Worm (Caenorhabditis elegans) whole organism, young adult: ENCODE results near the gene pcp-2.
A peak's percentile ranks its signal among the peaks of the same experiment; 100 is the strongest.

Source experiments
- B0261.1 ChIP-seq: sonication (generic microtip); optimal IDR thresholded peaks from 2 replicates; lab custom pipeline; 2016; ENCODE audit warnings: mild to moderate bottlenecking, missing genetic modification characterization, moderate library complexity, missing compliant biosample characterization
- F22D6.2 ChIP-seq: sonication (generic microtip); optimal IDR thresholded peaks from 2 replicates; lab custom pipeline; 2016; ENCODE audit warnings: mild to moderate bottlenecking, missing genetic modification characterization, missing compliant biosample characterization
- F23B12.7 ChIP-seq: sonication (generic microtip); optimal IDR thresholded peaks from 2 replicates; lab custom pipeline; 2017; ENCODE audit warnings: missing genetic modification characterization, mild to moderate bottlenecking, missing compliant biosample characterization, antibody characterized with exemption, moderate library complexity; ENCODE audit not compliant: insufficient read depth
- F37B4.10 ChIP-seq: fragments of 200-800 bp; sonication (Bioruptor generic); IDR thresholded peaks from 2 replicates; pipeline ENCODE4 v1.3.6; 2022; ENCODE audit warnings: missing genetic modification characterization, missing compliant biosample characterization
- T07F8.4 ChIP-seq: sonication (generic microtip); optimal IDR thresholded peaks from 2 replicates; lab custom pipeline; 2016; ENCODE audit warnings: mild to moderate bottlenecking, missing genetic modification characterization, moderate library complexity, missing compliant biosample characterization
- Y53F4B.3 ChIP-seq: fragments of 200-800 bp; sonication (Bioruptor generic); IDR thresholded peaks from 2 replicates; pipeline ENCODE4 v1.3.6; 2022; ENCODE audit warnings: missing genetic modification reagents, missing genetic modification characterization, missing compliant biosample characterization
- Y56A3A.18 ChIP-seq: fragments of 200-800 bp; sonication (Bioruptor generic); IDR thresholded peaks from 2 replicates; pipeline ENCODE4 v1.3.6; 2022; ENCODE audit warnings: missing genetic modification reagents, missing genetic modification characterization, missing compliant biosample characterization
- aptf-2 ChIP-seq: fragments of 200-800 bp; sonication (Bioruptor generic); conservative IDR thresholded peaks from 2 replicates; pipeline ENCODE4 v1.3.6; 2022; ENCODE audit warnings: missing genetic modification reagents, missing genetic modification characterization, missing compliant biosample characterization
- ceh-100 ChIP-seq: fragments of 200-800 bp; sonication (Bioruptor generic); IDR thresholded peaks from 2 replicates; pipeline ENCODE4 v1.3.6; 2022; ENCODE audit warnings: missing genetic modification reagents, missing genetic modification characterization, missing compliant biosample characterization
- chd-7 ChIP-seq: sonication (generic microtip); optimal IDR thresholded peaks from 2 replicates; lab custom pipeline; 2016; ENCODE audit warnings: mild to moderate bottlenecking, missing genetic modification characterization, moderate library complexity, missing compliant biosample characterization
- die-1 ChIP-seq: sonication (generic microtip); optimal IDR thresholded peaks from 2 replicates; lab custom pipeline; 2016; ENCODE audit warnings: missing genotype, mild to moderate bottlenecking, missing genetic modification characterization, missing compliant biosample characterization
- dpl-1 ChIP-seq: fragments of 150-350 bp; optimal IDR thresholded peaks from 2 replicates; lab custom pipeline; 2014; ENCODE audit warnings: missing biosample characterization, missing genetic modification reagents, missing genetic modification characterization
- efl-1 ChIP-seq: fragments of 150-350 bp; optimal IDR thresholded peaks from 2 replicates; lab custom pipeline; 2014; ENCODE audit warnings: missing biosample characterization, missing genetic modification reagents, missing genetic modification characterization
- egrh-3 ChIP-seq: fragments of 200-800 bp; sonication (Bioruptor generic); IDR thresholded peaks from 2 replicates; pipeline ENCODE4 v1.3.6; 2022; ENCODE audit warnings: missing genetic modification reagents, missing genetic modification characterization, missing compliant biosample characterization
- ets-4 ChIP-seq: fragments of 200-800 bp; sonication (Bioruptor generic); optimal IDR thresholded peaks from 2 replicates; lab custom pipeline; 2018; ENCODE audit warnings: mild to moderate bottlenecking, missing genetic modification characterization, missing compliant biosample characterization
- gei-17 ChIP-seq: fragments of 200-800 bp; sonication (Bioruptor generic); optimal IDR thresholded peaks from 2 replicates; lab custom pipeline; 2018; ENCODE audit warnings: mild to moderate bottlenecking, missing genetic modification characterization, missing compliant biosample characterization
- him-1 ChIP-seq: sonication (generic microtip); optimal IDR thresholded peaks from 2 replicates; lab custom pipeline; 2016; ENCODE audit warnings: missing genotype, missing genetic modification reagents, missing genetic modification characterization, missing compliant biosample characterization
- hlh-12 ChIP-seq: sonication (generic microtip); optimal IDR thresholded peaks from 2 replicates; lab custom pipeline; 2016; ENCODE audit warnings: missing genetic modification characterization, missing compliant biosample characterization
- hlh-26 ChIP-seq: fragments of 200-800 bp; sonication (Bioruptor generic); conservative IDR thresholded peaks from 2 replicates; pipeline ENCODE4 v1.3.6; 2022; ENCODE audit warnings: missing genetic modification reagents, missing genetic modification characterization, missing compliant biosample characterization
- hmg-1.2 ChIP-seq: fragments of 200-800 bp; sonication (Bioruptor generic); IDR thresholded peaks from 2 replicates; pipeline ENCODE4 v1.3.6; 2022; ENCODE audit warnings: missing genetic modification reagents, missing genetic modification characterization, missing compliant biosample characterization
- hmg-20 ChIP-seq: fragments of 200-800 bp; sonication (Bioruptor generic); IDR thresholded peaks from 2 replicates; pipeline ENCODE4 v1.3.6; 2022; ENCODE audit warnings: missing genetic modification reagents, missing genetic modification characterization, missing compliant biosample characterization
- hrde-1 ChIP-seq: sonication (generic microtip); optimal IDR thresholded peaks from 2 replicates; lab custom pipeline; 2016; ENCODE audit warnings: missing genetic modification characterization, mild to moderate bottlenecking, missing compliant biosample characterization, moderate library complexity, missing genotype, missing genetic modification reagents, borderline replicate concordance
- let-526 ChIP-seq: fragments of 200-800 bp; sonication (Bioruptor generic); IDR thresholded peaks from 2 replicates; pipeline ENCODE4 v1.3.6; 2022; ENCODE audit warnings: missing genetic modification reagents, missing genetic modification characterization, missing compliant biosample characterization
- lin-26 ChIP-seq: fragments of 200-800 bp; sonication (Bioruptor generic); IDR thresholded peaks from 2 replicates; pipeline ENCODE4 v1.3.6; 2022; ENCODE audit warnings: missing genetic modification reagents, missing genetic modification characterization, missing compliant biosample characterization
- lin-40 ChIP-seq: sonication (generic microtip); optimal IDR thresholded peaks from 2 replicates; lab custom pipeline; 2016; ENCODE audit warnings: missing genetic modification characterization, mild to moderate bottlenecking, missing compliant biosample characterization, missing genotype, missing genetic modification reagents
- lir-1 ChIP-seq: fragments of 200-800 bp; sonication (Bioruptor generic); conservative IDR thresholded peaks from 2 replicates; pipeline ENCODE4 v1.3.6; 2022; ENCODE audit warnings: missing genetic modification reagents, missing genetic modification characterization, missing compliant biosample characterization
- lsy-27 ChIP-seq: sonication (generic microtip); optimal IDR thresholded peaks from 2 replicates; lab custom pipeline; 2017; ENCODE audit warnings: missing genetic modification characterization, mild to moderate bottlenecking, missing compliant biosample characterization, antibody characterized with exemption, missing genotype, borderline replicate concordance; ENCODE audit not compliant: insufficient read depth
- mes-4 ChIP-seq: sonication (generic microtip); optimal IDR thresholded peaks from 2 replicates; lab custom pipeline; 2016; ENCODE audit warnings: missing genotype, missing genetic modification characterization, missing compliant biosample characterization
- nfya-2 ChIP-seq: fragments of 200-800 bp; sonication (Bioruptor generic); IDR thresholded peaks from 2 replicates; pipeline ENCODE4 v1.3.6; 2022; ENCODE audit warnings: missing genetic modification reagents, missing genetic modification characterization, missing compliant biosample characterization
- nhr-90 ChIP-seq: sonication (generic microtip); optimal IDR thresholded peaks from 2 replicates; lab custom pipeline; 2016; ENCODE audit warnings: missing genotype, mild to moderate bottlenecking, missing genetic modification characterization, missing compliant biosample characterization
- pbrm-1 ChIP-seq: fragments of 200-800 bp; sonication (Bioruptor generic); IDR thresholded peaks from 2 replicates; pipeline ENCODE4 v1.3.6; 2022; ENCODE audit warnings: missing genetic modification reagents, missing genetic modification characterization, missing compliant biosample characterization
- rec-8 ChIP-seq, 2 experiments: sonication (generic microtip); optimal IDR thresholded peaks; 2 replicates each; lab custom pipeline; 2016; ENCODE audit warnings: mild to moderate bottlenecking in 2 of 2, missing genetic modification characterization in 2 of 2, missing genetic modification reagents in 2 of 2, missing genotype in 2 of 2, missing biosample characterization in 1 of 2, missing compliant biosample characterization in 1 of 2, moderate library complexity in 1 of 2
- sdz-38 ChIP-seq: sonication (generic microtip); optimal IDR thresholded peaks from 2 replicates; lab custom pipeline; 2016; ENCODE audit warnings: missing genotype, missing genetic modification characterization, missing compliant biosample characterization
- snpc-1.1 ChIP-seq: sonication (generic microtip); optimal IDR thresholded peaks from 2 replicates; lab custom pipeline; 2017; ENCODE audit warnings: missing genetic modification characterization, mild to moderate bottlenecking, missing compliant biosample characterization, antibody characterized with exemption, moderate library complexity, missing genotype, missing genetic modification reagents; ENCODE audit not compliant: insufficient read depth
- snpc-1.3 ChIP-seq: sonication (generic microtip); optimal IDR thresholded peaks from 2 replicates; lab custom pipeline; 2017; ENCODE audit warnings: missing genetic modification characterization, mild to moderate bottlenecking, missing compliant biosample characterization, antibody characterized with exemption, moderate library complexity, missing genotype, missing genetic modification reagents; ENCODE audit not compliant: insufficient read depth
- snpc-3.4 ChIP-seq: sonication (generic microtip); optimal IDR thresholded peaks from 2 replicates; lab custom pipeline; 2017; ENCODE audit warnings: missing genetic modification characterization, mild to moderate bottlenecking, missing compliant biosample characterization, antibody characterized with exemption, moderate library complexity, missing genotype, missing genetic modification reagents
- snpc-4 ChIP-seq, 5 experiments: fragments of 150-350 bp in 1 of 5; sonication (generic microtip) in 4 of 5; optimal IDR thresholded peaks; 2 replicates each; lab custom pipeline; 2014 to 2018; ENCODE audit warnings: missing genetic modification characterization in 5 of 5, missing biosample characterization in 3 of 5, antibody characterized with exemption in 2 of 5, mild to moderate bottlenecking in 2 of 5, missing compliant biosample characterization in 2 of 5, missing genotype in 2 of 5, moderate library complexity in 2 of 5, missing genetic modification reagents in 1 of 5
- tbp1 ChIP-seq: fragments of 200-800 bp; sonication (Bioruptor generic); optimal IDR thresholded peaks from 2 replicates; lab custom pipeline; 2018; ENCODE audit warnings: mild to moderate bottlenecking, missing genetic modification characterization, missing compliant biosample characterization
- unc-130 ChIP-seq: sonication (generic microtip); optimal IDR thresholded peaks from 2 replicates; lab custom pipeline; 2016; ENCODE audit warnings: missing genetic modification reagents, missing genetic modification characterization, missing compliant biosample characterization
- zfh-2 ChIP-seq: fragments of 200-800 bp; sonication (Bioruptor generic); conservative IDR thresholded peaks from 2 replicates; pipeline ENCODE4 v1.3.6; 2022; ENCODE audit warnings: missing genetic modification reagents, missing genetic modification characterization, missing compliant biosample characterization
- ztf-18 ChIP-seq: sonication (generic microtip); optimal IDR thresholded peaks from 2 replicates; lab custom pipeline; 2016; ENCODE audit warnings: missing genotype, mild to moderate bottlenecking, missing genetic modification characterization, missing compliant biosample characterization
- ztf-22 ChIP-seq: fragments of 200-800 bp; sonication (Bioruptor generic); optimal IDR thresholded peaks from 2 replicates; lab custom pipeline; 2018; ENCODE audit warnings: mild to moderate bottlenecking, missing genetic modification characterization, moderate library complexity, missing compliant biosample characterization

The pcp-2 gene

ce11 chrIV:9194524-9194923, 29.6 kb upstream of the pcp-2 start, which contains the start of gene C46C2.7:
TSS of gene C46C2.7 (plus strand) at chrIV:9194824.
- peak; percentile 86 for TF ChIP-seq hmg-1.2 (GFP tag; lab: Robert Waterston, UW)

ce11 chrIV:9192522-9192921, 27.6 kb upstream of the pcp-2 start, which contains the start of gene C46C2.5:
TSS of gene C46C2.5 (minus strand) at chrIV:9192622.
- TF ChIP-seq hlh-12, result no peak
- TF ChIP-seq gei-17 (GFP tag; lab: Kevin White, UChicago), result no peak
- TF ChIP-seq ceh-100 (GFP tag; lab: Robert Waterston, UW), result no peak
- no peak for TF ChIP-seq snpc-1.3 (tag; lab: Kevin White, UChicago)
- TF ChIP-seq T07F8.4, result no peak

ce11 chrIV:9191183-9191582, 26.3 kb upstream of the pcp-2 start:
- no peak for TF ChIP-seq nfya-2 (GFP tag; lab: Robert Waterston, UW)
- peak; percentile 48 for TF ChIP-seq unc-130 (GFP tag; lab: Kevin White, UChicago)
- no peak for TF ChIP-seq gei-17 (GFP tag; lab: Kevin White, UChicago)
- no peak for TF ChIP-seq chd-7 (tag; lab: Kevin White, UChicago)
- TF ChIP-seq nhr-90 (tag; lab: Kevin White, UChicago), result peak; percentile 85
- TF ChIP-seq Y53F4B.3 (GFP tag; lab: Robert Waterston, UW), result no peak
- no peak for TF ChIP-seq zfh-2 (GFP tag; lab: Robert Waterston, UW)
- TF ChIP-seq B0261.1 (tag; lab: Kevin White, UChicago), result peak; percentile 86
- peak; percentile 68 for TF ChIP-seq snpc-4 (GFP tag; optimal IDR thresholded peaks at IDR 0.05; lab: Kevin White, UChicago)
- TF ChIP-seq snpc-4 (tag; optimal IDR thresholded peaks at IDR 0.05; lab: Kevin White, UChicago), result peak in 3 of 4 experiments; percentile 48 to 80 (median 69)
- TF ChIP-seq lir-1 (GFP tag; lab: Robert Waterston, UW), result no peak
- TF ChIP-seq ceh-100 (GFP tag; lab: Robert Waterston, UW), result no peak
- peak; percentile 89 for TF ChIP-seq F23B12.7 (tag; lab: Kevin White, UChicago)
- no peak for TF ChIP-seq egrh-3 (GFP tag; lab: Robert Waterston, UW)
- peak; percentile 29 for TF ChIP-seq snpc-1.1
- TF ChIP-seq hlh-26, result no peak
- peak; percentile 75 for TF ChIP-seq snpc-3.4 (tag; lab: Kevin White, UChicago)
- peak; percentile 48 for TF ChIP-seq ztf-18 (tag; lab: Kevin White, UChicago)
- peak; percentile 89 for TF ChIP-seq him-1
- TF ChIP-seq lsy-27 (tag; lab: Kevin White, UChicago), result peak; percentile 29
- TF ChIP-seq lin-40 (tag; lab: Kevin White, UChicago), result no peak
- no peak for TF ChIP-seq F37B4.10
- 0 out of 2 replicates have a peak, but pooled peaks have one; percentile 36 for TF ChIP-seq aptf-2 (GFP tag; lab: Robert Waterston, UW)
- TF ChIP-seq die-1 (tag; lab: Kevin White, UChicago), result peak; percentile 84
- no peak for TF ChIP-seq sdz-38 (tag; lab: Kevin White, UChicago)
- TF ChIP-seq Y56A3A.18 (GFP tag; lab: Robert Waterston, UW), result 0 out of 2 replicates have a peak, but pooled peaks have one; percentile 26
- no peak for TF ChIP-seq hmg-20
- TF ChIP-seq dpl-1 (GFP tag; lab: Kevin White, UChicago), result peak; percentile 4
- no peak for TF ChIP-seq efl-1 (GFP tag; lab: Kevin White, UChicago)
- TF ChIP-seq ztf-22 (GFP tag; lab: Kevin White, UChicago), result no peak
- TF ChIP-seq rec-8 (tag; optimal IDR thresholded peaks at IDR 0.05; lab: Kevin White, UChicago), result peak; percentile 30 to 71
- TF ChIP-seq pbrm-1 (GFP tag; lab: Robert Waterston, UW), result 0 out of 2 replicates have a peak, but pooled peaks have one; percentile 50
- TF ChIP-seq hrde-1 (tag; lab: Kevin White, UChicago), result no peak
- no peak for TF ChIP-seq ets-4 (GFP tag; lab: Kevin White, UChicago)
- TF ChIP-seq hmg-1.2 (GFP tag; lab: Robert Waterston, UW), result peak; percentile 73
- 0 out of 2 replicates have a peak, but pooled peaks have one; percentile 25 for TF ChIP-seq let-526 (GFP tag; lab: Robert Waterston, UW)
- peak; percentile 63 for TF ChIP-seq mes-4 (tag; lab: Kevin White, UChicago)
- TF ChIP-seq lin-26 (GFP tag; lab: Robert Waterston, UW), result no peak
- peak; percentile 98 for TF ChIP-seq tbp1
- TF ChIP-seq F22D6.2 (tag; lab: Kevin White, UChicago), result peak; percentile 33
